Worm (Caenorhabditis elegans) whole organism, L4/young adult: ENCODE data around the gene nlp-9.

ENCODE experiments used
- W03F9.2 ChIP-seq: fragments of 150-350 bp; optimal IDR thresholded peaks from 2 replicates; lab custom pipeline; 2014; ENCODE audit warnings: missing biosample characterization, missing genetic modification characterization
- dao-5 ChIP-seq: sonication (generic microtip); optimal IDR thresholded peaks from 2 replicates; lab custom pipeline; 2016; ENCODE audit warnings: missing genotype, missing genetic modification characterization, moderate library complexity, missing compliant biosample characterization
- him-1 ChIP-seq: sonication (generic microtip); optimal IDR thresholded peaks from 2 replicates; lab custom pipeline; 2016; ENCODE audit warnings: missing genotype, missing genetic modification reagents, missing genetic modification characterization, missing compliant biosample characterization

ce11 chrV:4236118-4236517, 16.7 kb downstream of the nlp-9 start, which contains the start of gene nlp-13:
- no peak for TF ChIP-seq him-1 (tag; lab: Kevin White, UChicago)
- no peak for TF ChIP-seq W03F9.2 (tag; lab: Kevin White, UChicago)
- no peak for TF ChIP-seq dao-5
